Fruit fly (Drosophila melanogaster): ENCODE data around the gene Sh3beta.

Sh3beta gene

dm6 chr3L:7371290-7371689, 2.2 kb upstream of the Sh3beta start:
- TF ChIP-seq kay (GFP tag; ENCODE audit: borderline replicate concordance) (peak; percentile 46), tj (GFP tag; optimal IDR thresholded peaks at IDR 0.05) (no peak), CG7045 (GFP tag; optimal IDR thresholded peaks at IDR 0.05) (no peak), CG5204 (GFP tag; optimal IDR thresholded peaks at IDR 0.05) (no peak)

- TF ChIP-seq CG1620 (GFP tag; optimal IDR thresholded peaks at IDR 0.05) (no peak), CG33017 (tag; optimal IDR thresholded peaks at IDR 0.05) (no peak), Mnt (GFP tag; optimal IDR thresholded peaks at IDR 0.05) (peak; percentile 91), CG7045 (GFP tag; optimal IDR thresholded peaks at IDR 0.05) (no peak), tj (GFP tag; optimal IDR thresholded peaks at IDR 0.05) (peak; percentile 35), Crg-1 (GFP tag; optimal IDR thresholded peaks at IDR 0.05) (no peak), CG5204 (GFP tag; optimal IDR thresholded peaks at IDR 0.05) (no peak), cic (GFP tag; optimal IDR thresholded peaks at IDR 0.05) (peak; percentile 9), CG11617 (GFP tag; optimal IDR thresholded peaks at IDR 0.05) (peak; percentile 52), ovo (GFP tag; optimal IDR thresholded peaks at IDR 0.05) (no peak), Hr96 (GFP tag; optimal IDR thresholded peaks at IDR 0.05) (no peak), CG14711 (tag; optimal IDR thresholded peaks at IDR 0.05) (no peak), CG7101 (tag; optimal IDR thresholded peaks at IDR 0.05) (peak; percentile 14), pad (GFP tag; optimal IDR thresholded peaks at IDR 0.05) (peak; percentile 68), Clk (GFP tag; optimal IDR thresholded peaks at IDR 0.05) (no peak), bab1 (GFP tag; optimal IDR thresholded peaks at IDR 0.05) (no peak), cnc (optimal IDR thresholded peaks at IDR 0.05) (no peak), kay (GFP tag; ENCODE audit: borderline replicate concordance) (no peak), CG12768 (GFP tag; optimal IDR thresholded peaks at IDR 0.05) (no peak), toe (GFP tag; optimal IDR thresholded peaks at IDR 0.05) (no peak)
These were observed 1.3 kb upstream of the Sh3beta start for dm6 chr3L:7370231-7370882.

- TF ChIP-seq CG7101 (tag; optimal IDR thresholded peaks at IDR 0.05), result no peak
- no peak for TF ChIP-seq CG1620 (GFP tag; optimal IDR thresholded peaks at IDR 0.05)
- TF ChIP-seq pad (GFP tag; optimal IDR thresholded peaks at IDR 0.05), result no peak
- TF ChIP-seq cnc (optimal IDR thresholded peaks at IDR 0.05), result no peak
- no peak for TF ChIP-seq ovo (GFP tag; optimal IDR thresholded peaks at IDR 0.05)
- no peak for TF ChIP-seq Crg-1 (GFP tag; optimal IDR thresholded peaks at IDR 0.05)
- TF ChIP-seq tj (GFP tag; optimal IDR thresholded peaks at IDR 0.05), result no peak
- TF ChIP-seq CG14711 (tag; optimal IDR thresholded peaks at IDR 0.05), result no peak
- TF ChIP-seq CG11617 (GFP tag; optimal IDR thresholded peaks at IDR 0.05), result no peak
- TF ChIP-seq cic (GFP tag; optimal IDR thresholded peaks at IDR 0.05), result no peak
- no peak for TF ChIP-seq Clk (GFP tag; optimal IDR thresholded peaks at IDR 0.05)
- TF ChIP-seq CG12768 (GFP tag; optimal IDR thresholded peaks at IDR 0.05), result no peak
- no peak for TF ChIP-seq CG33017 (tag; optimal IDR thresholded peaks at IDR 0.05)
- TF ChIP-seq toe (GFP tag; optimal IDR thresholded peaks at IDR 0.05), result no peak
- no peak for TF ChIP-seq kay (GFP tag; ENCODE audit: borderline replicate concordance)
These were observed 483 bp upstream of the Sh3beta start, which contains the start of gene akirin for dm6 chr3L:7369543-7369942. Gene akirin (plus strand): TSS chr3L:7369843.

dm6 chr3L:7367798-7368678, 1.0 kb downstream of the Sh3beta start:
- peak; percentile 5 for TF ChIP-seq CG11617 (GFP tag; optimal IDR thresholded peaks at IDR 0.05)
- TF ChIP-seq Crg-1 (GFP tag; optimal IDR thresholded peaks at IDR 0.05), result peak; percentile 7
- TF ChIP-seq toe (GFP tag; optimal IDR thresholded peaks at IDR 0.05), result no peak
- peak; percentile 91 for TF ChIP-seq ovo (GFP tag; optimal IDR thresholded peaks at IDR 0.05)
- no peak for TF ChIP-seq CG7045 (GFP tag; optimal IDR thresholded peaks at IDR 0.05)
- TF ChIP-seq CG14711 (tag; optimal IDR thresholded peaks at IDR 0.05), result no peak
- TF ChIP-seq Clk (GFP tag; optimal IDR thresholded peaks at IDR 0.05), result no peak
- no peak for TF ChIP-seq tj (GFP tag; optimal IDR thresholded peaks at IDR 0.05)
- no peak for TF ChIP-seq CG7101 (tag; optimal IDR thresholded peaks at IDR 0.05)
- TF ChIP-seq CG33017 (tag; optimal IDR thresholded peaks at IDR 0.05), result no peak
- no peak for TF ChIP-seq CG12768 (GFP tag; optimal IDR thresholded peaks at IDR 0.05)
- TF ChIP-seq cnc (optimal IDR thresholded peaks at IDR 0.05), result no peak
- peak; percentile 92 for TF ChIP-seq kay (GFP tag; ENCODE audit: borderline replicate concordance)
- no peak for TF ChIP-seq CG1620 (GFP tag; optimal IDR thresholded peaks at IDR 0.05)
- peak; percentile 50 for TF ChIP-seq cic (GFP tag; optimal IDR thresholded peaks at IDR 0.05)
- peak; percentile 99 for TF ChIP-seq pad (GFP tag; optimal IDR thresholded peaks at IDR 0.05)
- TF ChIP-seq Hr96 (GFP tag; optimal IDR thresholded peaks at IDR 0.05), result no peak
- TF ChIP-seq Mnt (GFP tag; optimal IDR thresholded peaks at IDR 0.05), result peak; percentile 44
- TF ChIP-seq CG5204 (GFP tag; optimal IDR thresholded peaks at IDR 0.05), result no peak
- no peak for TF ChIP-seq bab1 (GFP tag; optimal IDR thresholded peaks at IDR 0.05)

- no peak for TF ChIP-seq pad (GFP tag; optimal IDR thresholded peaks at IDR 0.05)
- no peak for TF ChIP-seq bab1 (GFP tag; optimal IDR thresholded peaks at IDR 0.05)
- TF ChIP-seq tj (GFP tag; optimal IDR thresholded peaks at IDR 0.05), result no peak
- no peak for TF ChIP-seq CG5204 (GFP tag; optimal IDR thresholded peaks at IDR 0.05)
- no peak for TF ChIP-seq cic (GFP tag; optimal IDR thresholded peaks at IDR 0.05)
- TF ChIP-seq toe (GFP tag; optimal IDR thresholded peaks at IDR 0.05), result no peak
- TF ChIP-seq Hr96 (GFP tag; optimal IDR thresholded peaks at IDR 0.05), result no peak
- TF ChIP-seq CG33017 (tag; optimal IDR thresholded peaks at IDR 0.05), result no peak
These were observed 4.3 kb downstream of the Sh3beta start for dm6 chr3L:7364717-7365278.

All from whole organism, adult.